Fruit fly (Drosophila melanogaster) whole organism, embryonic: ENCODE data around the gene CG7766.

Source experiments
- Ada2b ChIP-seq: fragments of 200-800 bp; sonication (Bioruptor generic); IDR thresholded peaks from 2 replicates; pipeline ENCODE4 v1.3.6; 2022; ENCODE audit warnings: missing biosample characterization, missing genetic modification characterization
- Bgb ChIP-seq: fragments of 200-800 bp; sonication (Bioruptor generic); IDR thresholded peaks from 2 replicates; pipeline ENCODE4 v1.3.6; 2022; ENCODE audit warnings: missing biosample characterization, missing genetic modification characterization; ENCODE audit not compliant: partially characterized antibody
- CG10267 ChIP-seq: fragments of 200-800 bp; sonication (Bioruptor generic); optimal IDR thresholded peaks from 2 replicates; lab custom pipeline; 2018; ENCODE audit warnings: missing biosample characterization, mild to moderate bottlenecking, missing genetic modification characterization, moderate library complexity
- CG10462 ChIP-seq: fragments of 200-800 bp; sonication (Bioruptor generic); optimal IDR thresholded peaks from 2 replicates; lab custom pipeline; 2016; ENCODE audit warnings: missing biosample characterization, missing genetic modification characterization
- CG13296 ChIP-seq: fragments of 200-800 bp; sonication (Bioruptor generic); optimal IDR thresholded peaks from 3 replicates; lab custom pipeline; 2018; ENCODE audit warnings: missing biosample characterization, mild to moderate bottlenecking, missing genetic modification characterization
- CG17361 ChIP-seq: fragments of 200-800 bp; sonication (Bioruptor generic); IDR thresholded peaks from 3 replicates; pipeline ENCODE4 v1.3.6; 2022; ENCODE audit warnings: missing biosample characterization, missing genetic modification characterization
- CG17802 ChIP-seq: fragments of 200-800 bp; sonication (Bioruptor generic); optimal IDR thresholded peaks from 2 replicates; lab custom pipeline; 2018; ENCODE audit warnings: missing biosample characterization, mild to moderate bottlenecking, missing genetic modification characterization, moderate library complexity
- CG18011 ChIP-seq: fragments of 200-800 bp; sonication (Bioruptor generic); optimal IDR thresholded peaks from 2 replicates; lab custom pipeline; 2017; ENCODE audit warnings: missing biosample characterization, missing genetic modification characterization, mild to moderate bottlenecking, moderate library complexity, missing genotype
- CG30020 ChIP-seq: fragments of 200-800 bp; optimal IDR thresholded peaks from 2 replicates; lab custom pipeline; 2019; ENCODE audit warnings: missing biosample characterization, mild to moderate bottlenecking, missing genetic modification characterization, moderate library complexity
- CG33213 ChIP-seq: fragments of 200-800 bp; sonication (Bioruptor generic); optimal IDR thresholded peaks from 3 replicates; lab custom pipeline; 2016; ENCODE audit warnings: missing biosample characterization, missing genetic modification characterization
- CG34376 ChIP-seq: fragments of 200-800 bp; sonication (Bioruptor generic); optimal IDR thresholded peaks from 2 replicates; lab custom pipeline; 2018; ENCODE audit warnings: missing biosample characterization, mild to moderate bottlenecking, missing genetic modification characterization
- CG3995 ChIP-seq: fragments of 200-800 bp; sonication (Bioruptor generic); optimal IDR thresholded peaks from 3 replicates; lab custom pipeline; 2016; ENCODE audit warnings: missing biosample characterization, missing genetic modification characterization
- CG4282 ChIP-seq: fragments of 200-800 bp; sonication (Bioruptor generic); optimal IDR thresholded peaks from 2 replicates; lab custom pipeline; 2016; ENCODE audit warnings: missing biosample characterization, missing genetic modification characterization
- CG4404 ChIP-seq: fragments of 200-800 bp; sonication (Bioruptor generic); IDR thresholded peaks from 2 replicates; pipeline ENCODE4 v1.3.6; 2022; ENCODE audit warnings: missing biosample characterization, missing genetic modification characterization
- CG4617 ChIP-seq: fragments of 200-800 bp; sonication (Bioruptor generic); optimal IDR thresholded peaks from 3 replicates; lab custom pipeline; 2016; ENCODE audit warnings: missing biosample characterization, missing genetic modification characterization, borderline replicate concordance
- CG7745 ChIP-seq: fragments of 200-800 bp; sonication (Bioruptor generic); optimal IDR thresholded peaks from 2 replicates; lab custom pipeline; 2018; ENCODE audit warnings: missing biosample characterization, mild to moderate bottlenecking, missing genetic modification characterization, moderate library complexity
- CG7839 ChIP-seq: fragments of 200-800 bp; sonication (Bioruptor generic); optimal IDR thresholded peaks from 3 replicates; lab custom pipeline; 2018; ENCODE audit warnings: missing biosample characterization, mild to moderate bottlenecking, missing genetic modification characterization, moderate library complexity
- CG8281 ChIP-seq: fragments of 200-800 bp; sonication (Bioruptor generic); optimal IDR thresholded peaks from 2 replicates; lab custom pipeline; 2018; ENCODE audit warnings: missing biosample characterization, mild to moderate bottlenecking, missing genetic modification characterization, moderate library complexity
- CG9609 ChIP-seq: fragments of 200-800 bp; sonication (Bioruptor generic); optimal IDR thresholded peaks from 3 replicates; lab custom pipeline; 2016; ENCODE audit warnings: missing biosample characterization, missing genetic modification characterization
- CTCF ChIP-seq: fragments of 200-800 bp; sonication (Bioruptor generic); optimal IDR thresholded peaks from 2 replicates; lab custom pipeline; 2017; ENCODE audit warnings: missing biosample characterization, mild to moderate bottlenecking, missing genetic modification characterization, moderate library complexity
- CoRest ChIP-seq: fragments of 200-800 bp; sonication (Bioruptor generic); optimal IDR thresholded peaks from 3 replicates; lab custom pipeline; 2018; ENCODE audit warnings: missing biosample characterization, mild to moderate bottlenecking, missing genetic modification characterization, moderate library complexity
- CrebB ChIP-seq: fragments of 200-800 bp; sonication (Bioruptor generic); optimal IDR thresholded peaks from 3 replicates; lab custom pipeline; 2018; ENCODE audit warnings: missing biosample characterization, mild to moderate bottlenecking, missing genetic modification characterization
- D19A ChIP-seq: fragments of 200-800 bp; optimal IDR thresholded peaks from 3 replicates; lab custom pipeline; 2019; ENCODE audit warnings: missing biosample characterization, mild to moderate bottlenecking, missing genetic modification characterization, moderate library complexity
- Ets65A ChIP-seq: fragments of 200-800 bp; sonication (Bioruptor generic); peaks from one replicate; lab custom pipeline; 2016; ENCODE audit warnings: missing biosample characterization, missing genetic modification characterization
- Ets97D ChIP-seq: fragments of 200-800 bp; sonication (Bioruptor generic); optimal IDR thresholded peaks from 3 replicates; lab custom pipeline; 2016; ENCODE audit warnings: missing biosample characterization, missing genetic modification characterization
- Fer2 ChIP-seq: fragments of 200-800 bp; sonication (Bioruptor generic); optimal IDR thresholded peaks from 2 replicates; lab custom pipeline; 2018; ENCODE audit warnings: missing biosample characterization, mild to moderate bottlenecking, missing genetic modification characterization, moderate library complexity
- Kr ChIP-seq: fragments of 200-800 bp; sonication (Bioruptor generic); optimal IDR thresholded peaks from 2 replicates; lab custom pipeline; 2017; ENCODE audit warnings: missing biosample characterization, mild to moderate bottlenecking, missing genetic modification characterization
- Meics ChIP-seq: fragments of 200-800 bp; sonication (Bioruptor generic); optimal IDR thresholded peaks from 2 replicates; lab custom pipeline; 2017; ENCODE audit warnings: missing biosample characterization, mild to moderate bottlenecking, missing genetic modification characterization
- Mrtf ChIP-seq: fragments of 200-800 bp; sonication (Bioruptor generic); IDR thresholded peaks from 3 replicates; pipeline ENCODE4 v1.3.6; 2022; ENCODE audit warnings: missing biosample characterization, missing genetic modification characterization
- NfI ChIP-seq: fragments of 200-800 bp; sonication (Bioruptor generic); optimal IDR thresholded peaks from 3 replicates; lab custom pipeline; 2018; ENCODE audit warnings: missing biosample characterization, mild to moderate bottlenecking, missing genetic modification characterization, moderate library complexity
- Ravus ChIP-seq: fragments of 200-800 bp; sonication (Bioruptor generic); IDR thresholded peaks from 2 replicates; pipeline ENCODE4 v1.3.6; 2022; ENCODE audit warnings: missing biosample characterization, missing genetic modification characterization
- Sox100B ChIP-seq: fragments of 200-800 bp; sonication (Bioruptor generic); optimal IDR thresholded peaks from 3 replicates; lab custom pipeline; 2018; ENCODE audit warnings: missing biosample characterization, mild to moderate bottlenecking, missing genetic modification characterization
- Ssrp ChIP-seq: fragments of 200-800 bp; sonication (Bioruptor generic); optimal IDR thresholded peaks from 2 replicates; lab custom pipeline; 2018; ENCODE audit warnings: missing biosample characterization, mild to moderate bottlenecking, missing genetic modification characterization, moderate library complexity
- bigmax ChIP-seq: fragments of 200-800 bp; sonication (Bioruptor generic); optimal IDR thresholded peaks from 2 replicates; lab custom pipeline; 2018; ENCODE audit warnings: missing biosample characterization, mild to moderate bottlenecking, missing genetic modification characterization
- br ChIP-seq: fragments of >200 bp; optimal IDR thresholded peaks from 2 replicates; lab custom pipeline; 2017
- chn ChIP-seq: fragments of 200-800 bp; sonication (Bioruptor generic); optimal IDR thresholded peaks from 2 replicates; lab custom pipeline; 2016; ENCODE audit warnings: missing biosample characterization, missing genetic modification characterization
- ci ChIP-seq: fragments of 200-800 bp; sonication (Bioruptor generic); IDR thresholded peaks from 3 replicates; pipeline ENCODE4 v1.3.6; 2022; ENCODE audit warnings: missing biosample characterization, missing genetic modification characterization
- da ChIP-seq: fragments of 200-800 bp; sonication (Bioruptor generic); optimal IDR thresholded peaks from 2 replicates; lab custom pipeline; 2016; ENCODE audit warnings: missing biosample characterization, missing genetic modification characterization
- dati ChIP-seq: fragments of 200-800 bp; sonication (Bioruptor generic); IDR thresholded peaks from 2 replicates; pipeline ENCODE4 v1.3.6; 2022; ENCODE audit warnings: missing biosample characterization, missing genetic modification characterization
- dimm ChIP-seq: fragments of 200-800 bp; sonication (Bioruptor generic); IDR thresholded peaks from 2 replicates; pipeline ENCODE4 v1.3.6; 2022; ENCODE audit warnings: missing biosample characterization, missing genetic modification characterization
- disco-r ChIP-seq: fragments of 200-800 bp; sonication (Bioruptor generic); optimal IDR thresholded peaks from 2 replicates; lab custom pipeline; 2016; ENCODE audit warnings: missing biosample characterization, missing genetic modification characterization
- dmrt11E ChIP-seq: fragments of 200-800 bp; sonication (Bioruptor generic); optimal IDR thresholded peaks from 3 replicates; lab custom pipeline; 2018; ENCODE audit warnings: missing biosample characterization, mild to moderate bottlenecking, missing genetic modification characterization, moderate library complexity
- fu2 ChIP-seq: fragments of 200-800 bp; sonication (Bioruptor generic); optimal IDR thresholded peaks from 2 replicates; lab custom pipeline; 2016; ENCODE audit warnings: missing biosample characterization, missing genetic modification characterization
- jigr1 ChIP-seq: fragments of 200-800 bp; sonication (Bioruptor generic); IDR thresholded peaks from 3 replicates; pipeline ENCODE4 v1.3.6; 2022; ENCODE audit warnings: missing biosample characterization, missing genetic modification characterization
- ken ChIP-seq: fragments of 200-800 bp; sonication (Bioruptor generic); IDR thresholded peaks from 3 replicates; pipeline ENCODE4 v1.3.6; 2022; ENCODE audit warnings: missing biosample characterization, missing genetic modification characterization
- knrl ChIP-seq: fragments of 200-800 bp; sonication (Bioruptor generic); IDR thresholded peaks from 3 replicates; pipeline ENCODE4 v1.3.6; 2022; ENCODE audit warnings: missing biosample characterization, missing genetic modification characterization; ENCODE audit not compliant: partially characterized antibody
- onecut ChIP-seq: fragments of 200-800 bp; sonication (Bioruptor generic); IDR thresholded peaks from 2 replicates; pipeline ENCODE4 v1.3.6; 2022; ENCODE audit warnings: missing biosample characterization, missing genetic modification characterization
- sisA ChIP-seq: fragments of 200-800 bp; sonication (Bioruptor generic); IDR thresholded peaks from 2 replicates; pipeline ENCODE4 v1.3.6; 2022; ENCODE audit warnings: missing biosample characterization, missing genetic modification characterization
- tx ChIP-seq: fragments of 200-800 bp; sonication (Bioruptor generic); optimal IDR thresholded peaks from 2 replicates; lab custom pipeline; 2016; ENCODE audit warnings: missing biosample characterization, missing genetic modification characterization
- wek ChIP-seq: fragments of 200-800 bp; sonication (Bioruptor generic); optimal IDR thresholded peaks from 3 replicates; lab custom pipeline; 2018; ENCODE audit warnings: missing biosample characterization, mild to moderate bottlenecking, missing genetic modification characterization, moderate library complexity

CG7766 gene

dm6 chrX:9047725-9048384 lies 55.7 kb downstream of the CG7766 start (continued):
- TF ChIP-seq dimm (GFP tag; lab: Robert Waterston, UW) (no peak), bigmax (GFP tag; lab: Kevin White, UChicago) (no peak), CG17361 (GFP tag; lab: Robert Waterston, UW) (peak; percentile 85), CG10267 (tag; lab: Kevin White, UChicago) (peak; percentile 81), CG34376 (no peak), Fer2 (tag; lab: Kevin White, UChicago) (peak; percentile 6)

- TF ChIP-seq dmrt11E (peak; percentile 3), CG13296 (GFP tag; lab: Kevin White, UChicago) (no peak), CG17802 (tag; lab: Kevin White, UChicago) (no peak), Meics (GFP tag; lab: Kevin White, UChicago) (peak; percentile 17), Ets65A (GFP tag; lab: Kevin White, UChicago) (peak; percentile 65), CG10462 (no peak), CTCF (GFP tag; lab: Kevin White, UChicago) (no peak), D19A (tag; lab: Kevin White, UChicago) (no peak), dati (GFP tag; lab: Robert Waterston, UW) (no peak), CG8281 (tag; lab: Kevin White, UChicago) (no peak), sisA (GFP tag; lab: Robert Waterston, UW) (peak; percentile 47), CoRest (tag; lab: Kevin White, UChicago) (no peak), Ssrp (tag; lab: Kevin White, UChicago) (peak; percentile 8), CG7745 (no peak), CG30020 (tag; lab: Kevin White, UChicago) (no peak), ken (GFP tag; lab: Robert Waterston, UW) (peak; percentile 51; the same call in 2 of the 3 replicates), NfI (peak; percentile 18), jigr1 (GFP tag; lab: Robert Waterston, UW) (no peak), onecut (GFP tag; lab: Robert Waterston, UW) (no peak; the same call in 1 of the 2 replicates), ci (GFP tag; lab: Robert Waterston, UW) (peak; percentile 81), br (lab: Kevin White, UChicago) (no peak), Ravus (no peak), fu2 (GFP tag; lab: Kevin White, UChicago) (no peak), CG3995 (GFP tag; lab: Kevin White, UChicago) (no peak), disco-r (GFP tag; lab: Kevin White, UChicago) (no peak), wek (no peak), CG7839 (tag; lab: Kevin White, UChicago) (peak; percentile 45), knrl (no peak), CG9609 (GFP tag; lab: Kevin White, UChicago) (no peak), CrebB (tag; lab: Kevin White, UChicago) (no peak), CG18011 (GFP tag; lab: Kevin White, UChicago) (no peak), CG4282 (GFP tag; lab: Kevin White, UChicago) (no peak), tx (no peak), Kr (GFP tag; lab: Kevin White, UChicago) (no peak), CG4617 (GFP tag; lab: Kevin White, UChicago) (no peak), Bgb (no peak), da (no peak), Mrtf (peak; percentile 51; the same call in 1 of the 3 replicates), CG4404 (GFP tag; lab: Robert Waterston, UW) (peak; percentile 36), chn (GFP tag; lab: Kevin White, UChicago) (no peak), CG33213 (GFP tag; lab: Kevin White, UChicago) (no peak), Sox100B (GFP tag; lab: Kevin White, UChicago) (no peak), Ada2b (GFP tag; lab: Robert Waterston, UW) (0 out of 2 replicates have a peak, but pooled peaks have one; percentile 49), Ets97D (GFP tag; lab: Kevin White, UChicago) (no peak)
Observed at dm6 chrX:9046986-9047385, 56.6 kb downstream of the CG7766 start.
